Worm (Caenorhabditis elegans) whole organism, young adult: ENCODE results near the gene T22C8.4.

ENCODE experiments used
- B0035.1 ChIP-seq: sonication (generic microtip); optimal IDR thresholded peaks from 2 replicates; lab custom pipeline; 2016; ENCODE audit warnings: missing genetic modification characterization, mild to moderate bottlenecking, missing compliant biosample characterization, missing genotype, missing genetic modification reagents
- B0261.1 ChIP-seq: sonication (generic microtip); optimal IDR thresholded peaks from 2 replicates; lab custom pipeline; 2016; ENCODE audit warnings: mild to moderate bottlenecking, missing genetic modification characterization, moderate library complexity, missing compliant biosample characterization
- B0336.3 ChIP-seq: fragments of 200-800 bp; sonication (Bioruptor generic); IDR thresholded peaks from 2 replicates; pipeline ENCODE4 v1.3.6; 2022; ENCODE audit warnings: missing genetic modification characterization, missing compliant biosample characterization
- C06A6.2 ChIP-seq: fragments of 200-800 bp; sonication (Bioruptor generic); conservative IDR thresholded peaks from 2 replicates; pipeline ENCODE4 v1.3.6; 2022; ENCODE audit warnings: missing genetic modification characterization, missing compliant biosample characterization
- F23B12.7 ChIP-seq: sonication (generic microtip); optimal IDR thresholded peaks from 2 replicates; lab custom pipeline; 2017; ENCODE audit warnings: missing genetic modification characterization, mild to moderate bottlenecking, missing compliant biosample characterization, antibody characterized with exemption, moderate library complexity; ENCODE audit not compliant: insufficient read depth
- F52B5.7 ChIP-seq: sonication (generic microtip); optimal IDR thresholded peaks from 2 replicates; lab custom pipeline; 2016; ENCODE audit warnings: mild to moderate bottlenecking, missing genetic modification characterization, missing compliant biosample characterization
- K11D2.4 ChIP-seq: fragments of 200-800 bp; sonication (Bioruptor generic); IDR thresholded peaks from 2 replicates; pipeline ENCODE4 v1.3.6; 2022; ENCODE audit warnings: missing genetic modification reagents, missing genetic modification characterization, missing compliant biosample characterization
- K12H6.12 ChIP-seq: fragments of 200-800 bp; sonication (Bioruptor generic); optimal IDR thresholded peaks from 2 replicates; lab custom pipeline; 2018; ENCODE audit warnings: mild to moderate bottlenecking, missing genetic modification characterization, missing compliant biosample characterization
- T26A5.8 ChIP-seq: sonication (generic microtip); optimal IDR thresholded peaks from 2 replicates; lab custom pipeline; 2016; ENCODE audit warnings: missing genetic modification characterization, missing compliant biosample characterization
- Y53F4B.3 ChIP-seq: fragments of 200-800 bp; sonication (Bioruptor generic); IDR thresholded peaks from 2 replicates; pipeline ENCODE4 v1.3.6; 2022; ENCODE audit warnings: missing genetic modification reagents, missing genetic modification characterization, missing compliant biosample characterization
- Y56A3A.18 ChIP-seq: fragments of 200-800 bp; sonication (Bioruptor generic); IDR thresholded peaks from 2 replicates; pipeline ENCODE4 v1.3.6; 2022; ENCODE audit warnings: missing genetic modification reagents, missing genetic modification characterization, missing compliant biosample characterization
- Y95B8A.8 ChIP-seq: fragments of 200-800 bp; sonication (Bioruptor generic); IDR thresholded peaks from 2 replicates; pipeline ENCODE4 v1.3.6; 2022; ENCODE audit warnings: missing genetic modification reagents, missing genetic modification characterization, missing compliant biosample characterization
- ZK185.1 ChIP-seq: sonication (generic microtip); optimal IDR thresholded peaks from 2 replicates; lab custom pipeline; 2016; ENCODE audit warnings: mild to moderate bottlenecking, missing genetic modification characterization, missing compliant biosample characterization; ENCODE audit not compliant: poor library complexity, severe bottlenecking
- aptf-3 ChIP-seq: fragments of 200-800 bp; sonication (Bioruptor generic); IDR thresholded peaks from 2 replicates; pipeline ENCODE4 v1.3.6; 2022; ENCODE audit warnings: missing genetic modification characterization, missing compliant biosample characterization
- bed-1 ChIP-seq: fragments of 200-800 bp; sonication (Bioruptor generic); IDR thresholded peaks from 2 replicates; pipeline ENCODE4 v1.3.6; 2022; ENCODE audit warnings: missing genetic modification reagents, missing genetic modification characterization, missing compliant biosample characterization
- bed-2 ChIP-seq: fragments of 200-800 bp; sonication (Bioruptor generic); IDR thresholded peaks from 2 replicates; pipeline ENCODE4 v1.3.6; 2022; ENCODE audit warnings: missing genetic modification reagents, missing genetic modification characterization, missing compliant biosample characterization
- chd-7 ChIP-seq: sonication (generic microtip); optimal IDR thresholded peaks from 2 replicates; lab custom pipeline; 2016; ENCODE audit warnings: mild to moderate bottlenecking, missing genetic modification characterization, moderate library complexity, missing compliant biosample characterization
- dpl-1 ChIP-seq: fragments of 150-350 bp; optimal IDR thresholded peaks from 2 replicates; lab custom pipeline; 2014; ENCODE audit warnings: missing biosample characterization, missing genetic modification reagents, missing genetic modification characterization
- efl-1 ChIP-seq: fragments of 150-350 bp; optimal IDR thresholded peaks from 2 replicates; lab custom pipeline; 2014; ENCODE audit warnings: missing biosample characterization, missing genetic modification reagents, missing genetic modification characterization
- egrh-3 ChIP-seq: fragments of 200-800 bp; sonication (Bioruptor generic); IDR thresholded peaks from 2 replicates; pipeline ENCODE4 v1.3.6; 2022; ENCODE audit warnings: missing genetic modification reagents, missing genetic modification characterization, missing compliant biosample characterization
- hmg-1.2 ChIP-seq: fragments of 200-800 bp; sonication (Bioruptor generic); IDR thresholded peaks from 2 replicates; pipeline ENCODE4 v1.3.6; 2022; ENCODE audit warnings: missing genetic modification reagents, missing genetic modification characterization, missing compliant biosample characterization
- hmg-20 ChIP-seq: fragments of 200-800 bp; sonication (Bioruptor generic); IDR thresholded peaks from 2 replicates; pipeline ENCODE4 v1.3.6; 2022; ENCODE audit warnings: missing genetic modification reagents, missing genetic modification characterization, missing compliant biosample characterization
- let-526 ChIP-seq: fragments of 200-800 bp; sonication (Bioruptor generic); IDR thresholded peaks from 2 replicates; pipeline ENCODE4 v1.3.6; 2022; ENCODE audit warnings: missing genetic modification reagents, missing genetic modification characterization, missing compliant biosample characterization
- lin-54 ChIP-seq: fragments of 200-800 bp; sonication (Bioruptor generic); optimal IDR thresholded peaks from 2 replicates; lab custom pipeline; 2018; ENCODE audit warnings: mild to moderate bottlenecking, missing genetic modification characterization, missing compliant biosample characterization
- lsl-1 ChIP-seq: fragments of 200-800 bp; sonication (Bioruptor generic); optimal IDR thresholded peaks from 2 replicates; lab custom pipeline; 2018; ENCODE audit warnings: mild to moderate bottlenecking, missing genetic modification characterization, moderate library complexity, missing compliant biosample characterization
- madf-3 ChIP-seq: fragments of 200-800 bp; sonication (Bioruptor generic); IDR thresholded peaks from 2 replicates; pipeline ENCODE4 v1.3.6; 2022; ENCODE audit warnings: missing genetic modification reagents, missing genetic modification characterization, missing compliant biosample characterization
- madf-6 ChIP-seq: fragments of 200-800 bp; sonication (Bioruptor generic); IDR thresholded peaks from 2 replicates; pipeline ENCODE4 v1.3.6; 2022; ENCODE audit warnings: missing genetic modification reagents, missing genetic modification characterization, missing compliant biosample characterization
- madf-8 ChIP-seq: fragments of 200-800 bp; sonication (Bioruptor generic); conservative IDR thresholded peaks from 2 replicates; pipeline ENCODE4 v1.3.6; 2022; ENCODE audit warnings: missing genetic modification reagents, missing genetic modification characterization, missing compliant biosample characterization
- mel-28 ChIP-seq: sonication (generic microtip); optimal IDR thresholded peaks from 2 replicates; lab custom pipeline; 2016; ENCODE audit warnings: borderline replicate concordance, mild to moderate bottlenecking, missing genetic modification characterization, missing compliant biosample characterization
- mxl-1 ChIP-seq: sonication (generic microtip); optimal IDR thresholded peaks from 2 replicates; lab custom pipeline; 2016; ENCODE audit warnings: missing genetic modification characterization, missing compliant biosample characterization
- nfya-1 ChIP-seq: sonication (generic microtip); optimal IDR thresholded peaks from 2 replicates; lab custom pipeline; 2017; ENCODE audit warnings: antibody characterized with exemption, missing compliant biosample characterization, missing genetic modification characterization, borderline replicate concordance; ENCODE audit not compliant: insufficient read depth
- pbrm-1 ChIP-seq: fragments of 200-800 bp; sonication (Bioruptor generic); IDR thresholded peaks from 2 replicates; pipeline ENCODE4 v1.3.6; 2022; ENCODE audit warnings: missing genetic modification reagents, missing genetic modification characterization, missing compliant biosample characterization
- repo-1 ChIP-seq: sonication (generic microtip); optimal IDR thresholded peaks from 2 replicates; lab custom pipeline; 2017; ENCODE audit warnings: mild to moderate bottlenecking, missing genetic modification characterization, missing compliant biosample characterization
- rpc-1 ChIP-seq, 2 experiments: fragments of 150-350 bp in 1 of 2; sonication (generic microtip) in 1 of 2; optimal IDR thresholded peaks; 2 replicates each; lab custom pipeline; 2014 to 2018; ENCODE audit warnings: missing biosample characterization in 1 of 2, missing genetic modification characterization in 1 of 2, missing genetic modification reagents in 1 of 2, missing genotype in 1 of 2
- snpc-1.1 ChIP-seq: sonication (generic microtip); optimal IDR thresholded peaks from 2 replicates; lab custom pipeline; 2017; ENCODE audit warnings: missing genetic modification characterization, mild to moderate bottlenecking, missing compliant biosample characterization, antibody characterized with exemption, moderate library complexity, missing genotype, missing genetic modification reagents; ENCODE audit not compliant: insufficient read depth
- snpc-1.3 ChIP-seq: sonication (generic microtip); optimal IDR thresholded peaks from 2 replicates; lab custom pipeline; 2017; ENCODE audit warnings: missing genetic modification characterization, mild to moderate bottlenecking, missing compliant biosample characterization, antibody characterized with exemption, moderate library complexity, missing genotype, missing genetic modification reagents; ENCODE audit not compliant: insufficient read depth
- tbp1 ChIP-seq: fragments of 200-800 bp; sonication (Bioruptor generic); optimal IDR thresholded peaks from 2 replicates; lab custom pipeline; 2018; ENCODE audit warnings: mild to moderate bottlenecking, missing genetic modification characterization, missing compliant biosample characterization
- zim-3 ChIP-seq: sonication (generic microtip); optimal IDR thresholded peaks from 2 replicates; lab custom pipeline; 2017; ENCODE audit warnings: mild to moderate bottlenecking, missing genetic modification characterization, moderate library complexity, missing compliant biosample characterization
- ztf-22 ChIP-seq: fragments of 200-800 bp; sonication (Bioruptor generic); optimal IDR thresholded peaks from 2 replicates; lab custom pipeline; 2018; ENCODE audit warnings: mild to moderate bottlenecking, missing genetic modification characterization, moderate library complexity, missing compliant biosample characterization
- ztf-25 ChIP-seq: fragments of 200-800 bp; sonication (Bioruptor generic); IDR thresholded peaks from 2 replicates; pipeline ENCODE4 v1.3.6; 2022; ENCODE audit warnings: missing genetic modification reagents, missing genetic modification characterization, missing compliant biosample characterization
- ztf-6 ChIP-seq: fragments of 200-800 bp; sonication (Bioruptor generic); IDR thresholded peaks from 2 replicates; pipeline ENCODE4 v1.3.6; 2022; ENCODE audit warnings: missing genetic modification reagents, missing genetic modification characterization, missing compliant biosample characterization

The T22C8.4 gene

ce11 chrII:8658835-8659234 is 35.5 kb upstream of the T22C8.4 start, which contains the start of gene atg-10 (continued):
- TF ChIP-seq snpc-1.1 (no peak), F52B5.7 (tag; lab: Kevin White, UChicago) (no peak), Y95B8A.8 (GFP tag; lab: Robert Waterston, UW) (no peak), repo-1 (tag; lab: Kevin White, UChicago) (no peak), tbp1 (GFP tag; lab: Kevin White, UChicago) (no peak), K12H6.12 (tag; lab: Kevin White, UChicago) (no peak), let-526 (GFP tag; lab: Robert Waterston, UW) (no peak)

ce11 chrII:8650644-8651159 is 27.4 kb upstream of the T22C8.4 start, which contains the start of gene pyr-1:
pyr-1 (plus strand) TSS chrII:8651109.
- TF ChIP-seq Y56A3A.18 (GFP tag; lab: Robert Waterston, UW) (no peak), bed-1 (GFP tag; lab: Robert Waterston, UW) (no peak), chd-7 (tag; lab: Kevin White, UChicago) (no peak), F23B12.7 (tag; lab: Kevin White, UChicago) (no peak), hmg-1.2 (peak; percentile 62; the same call in 1 of the 2 replicates), tbp1 (GFP tag; lab: Kevin White, UChicago) (no peak)
- TF ChIP-seq, all 124 proteins: peak for 1

ce11 chrII:8648843-8649242 is 25.5 kb upstream of the T22C8.4 start:
- TF ChIP-seq nfya-1 (no peak), madf-8 (GFP tag; lab: Robert Waterston, UW) (peak; percentile 57), K11D2.4 (no peak), hmg-1.2 (peak; percentile 20; the same call in 1 of the 2 replicates), madf-6 (GFP tag; lab: Robert Waterston, UW) (peak; percentile 71), lsl-1 (GFP tag; lab: Kevin White, UChicago) (peak; percentile 2), efl-1 (GFP tag; lab: Kevin White, UChicago) (peak; percentile 67)

- TF ChIP-seq C06A6.2 (GFP tag; lab: Robert Waterston, UW) (no peak), rpc-1 (optimal IDR thresholded peaks at IDR 0.05; lab: Kevin White, UChicago) (no peak), rpc-1 (tag; optimal IDR thresholded peaks at IDR 0.05; lab: Kevin White, UChicago) (no peak), hmg-20 (GFP tag; lab: Robert Waterston, UW) (no peak), egrh-3 (no peak), mel-28 (no peak), aptf-3 (GFP tag; lab: Robert Waterston, UW) (no peak), mxl-1 (no peak), madf-3 (GFP tag; lab: Robert Waterston, UW) (no peak), T26A5.8 (tag; lab: Kevin White, UChicago) (no peak), snpc-1.1 (no peak), B0261.1 (tag; lab: Kevin White, UChicago) (no peak), B0035.1 (no peak)
Measured at ce11 chrII:8646437-8646836, 23.1 kb upstream of the T22C8.4 start.

ce11 chrII:8643627-8644356 is 20.5 kb upstream of the T22C8.4 start:
- TF ChIP-seq B0336.3 (GFP tag; lab: Robert Waterston, UW) (no peak), zim-3 (no peak), Y53F4B.3 (GFP tag; lab: Robert Waterston, UW) (no peak), bed-2 (GFP tag; lab: Robert Waterston, UW) (no peak), dpl-1 (no peak), ztf-25 (no peak), hmg-20 (GFP tag; lab: Robert Waterston, UW) (no peak), chd-7 (tag; lab: Kevin White, UChicago) (no peak), ZK185.1 (tag; lab: Kevin White, UChicago) (no peak), lin-54 (GFP tag; lab: Kevin White, UChicago) (no peak), pbrm-1 (GFP tag; lab: Robert Waterston, UW) (no peak), ztf-22 (GFP tag; lab: Kevin White, UChicago) (no peak), ztf-6 (no peak), snpc-1.3 (tag; lab: Kevin White, UChicago) (no peak)
